Fruit fly (Drosophila melanogaster) whole organism, embryonic: ENCODE measurements around the gene CG43755.
A peak's percentile ranks its signal among the peaks of the same experiment; 100 is the strongest.

ENCODE experiments used
- ATbp ChIP-seq: fragments of 200-800 bp; sonication (Bioruptor generic); optimal IDR thresholded peaks from 2 replicates; lab custom pipeline; 2017; ENCODE audit warnings: missing biosample characterization, mild to moderate bottlenecking, missing genetic modification characterization, missing genetic modification reagents
- Bgb ChIP-seq: fragments of 200-800 bp; sonication (Bioruptor generic); IDR thresholded peaks from 2 replicates; pipeline ENCODE4 v1.3.6; 2022; ENCODE audit warnings: missing biosample characterization, missing genetic modification characterization; ENCODE audit not compliant: partially characterized antibody
- CG1024 ChIP-seq: fragments of 200-800 bp; sonication (Bioruptor generic); IDR thresholded peaks from 2 replicates; pipeline ENCODE4 v1.3.6; 2022; ENCODE audit warnings: missing biosample characterization, missing genetic modification characterization
- CG10366 ChIP-seq: fragments of 200-800 bp; sonication (Bioruptor generic); IDR thresholded peaks from 2 replicates; pipeline ENCODE4 v1.3.6; 2022; ENCODE audit warnings: missing biosample characterization, missing genetic modification characterization
- CG12104 ChIP-seq: fragments of 200-800 bp; sonication (Bioruptor generic); optimal IDR thresholded peaks from 3 replicates; lab custom pipeline; 2016; ENCODE audit warnings: missing biosample characterization, missing genetic modification characterization
- CG12769 ChIP-seq: fragments of 200-800 bp; sonication (Bioruptor generic); optimal IDR thresholded peaks from 2 replicates; lab custom pipeline; 2019; ENCODE audit warnings: missing biosample characterization, mild to moderate bottlenecking, missing genetic modification characterization, moderate library complexity
- CG17328 ChIP-seq: fragments of 200-800 bp; sonication (Bioruptor generic); IDR thresholded peaks from 2 replicates; pipeline ENCODE4 v1.3.6; 2022; ENCODE audit warnings: missing biosample characterization, missing genetic modification characterization
- CG18011 ChIP-seq: fragments of 200-800 bp; sonication (Bioruptor generic); optimal IDR thresholded peaks from 2 replicates; lab custom pipeline; 2017; ENCODE audit warnings: missing biosample characterization, missing genetic modification characterization, mild to moderate bottlenecking, moderate library complexity, missing genotype
- CG18599 ChIP-seq: fragments of 200-800 bp; sonication (Bioruptor generic); optimal IDR thresholded peaks from 3 replicates; lab custom pipeline; 2017; ENCODE audit warnings: missing biosample characterization, missing genetic modification characterization, mild to moderate bottlenecking, moderate library complexity, missing genetic modification reagents
- CG2202 ChIP-seq: fragments of 200-800 bp; sonication (Bioruptor generic); optimal IDR thresholded peaks from 2 replicates; lab custom pipeline; 2018; ENCODE audit warnings: missing biosample characterization, mild to moderate bottlenecking, missing genetic modification characterization
- CG30403 ChIP-seq: fragments of 200-800 bp; sonication (Bioruptor generic); optimal IDR thresholded peaks from 3 replicates; lab custom pipeline; 2016; ENCODE audit warnings: missing biosample characterization, missing genetic modification characterization
- CG3163 ChIP-seq: fragments of 200-800 bp; sonication (Bioruptor generic); optimal IDR thresholded peaks from 3 replicates; lab custom pipeline; 2016; ENCODE audit warnings: missing biosample characterization, missing genetic modification characterization
- CG33557 ChIP-seq: fragments of 200-800 bp; sonication (Bioruptor generic); optimal IDR thresholded peaks from 2 replicates; lab custom pipeline; 2019; ENCODE audit warnings: missing biosample characterization, mild to moderate bottlenecking, missing genetic modification characterization, moderate library complexity
- CG34422 ChIP-seq: fragments of 200-800 bp; sonication (Bioruptor generic); IDR thresholded peaks from 3 replicates; pipeline ENCODE4 v1.3.6; 2022; ENCODE audit warnings: missing biosample characterization, missing genetic modification characterization
- CG4707 ChIP-seq: fragments of 200-800 bp; sonication (Bioruptor generic); optimal IDR thresholded peaks from 2 replicates; lab custom pipeline; 2018; ENCODE audit warnings: missing biosample characterization, mild to moderate bottlenecking, missing genetic modification characterization, moderate library complexity
- CG6175 ChIP-seq: fragments of 200-800 bp; sonication (Bioruptor generic); IDR thresholded peaks from 3 replicates; pipeline ENCODE4 v1.3.6; 2022; ENCODE audit warnings: missing biosample characterization, missing genetic modification characterization
- CG6854 ChIP-seq: fragments of 200-800 bp; sonication (Bioruptor generic); optimal IDR thresholded peaks from 3 replicates; lab custom pipeline; 2017; ENCODE audit warnings: missing biosample characterization, mild to moderate bottlenecking, missing genetic modification characterization
- CG7839 ChIP-seq: fragments of 200-800 bp; sonication (Bioruptor generic); optimal IDR thresholded peaks from 3 replicates; lab custom pipeline; 2018; ENCODE audit warnings: missing biosample characterization, mild to moderate bottlenecking, missing genetic modification characterization, moderate library complexity
- CG8388 ChIP-seq: fragments of 200-800 bp; sonication (Bioruptor generic); optimal IDR thresholded peaks from 2 replicates; lab custom pipeline; 2019; ENCODE audit warnings: missing biosample characterization, mild to moderate bottlenecking, missing genetic modification characterization, moderate library complexity
- CG8924 ChIP-seq: fragments of 200-800 bp; optimal IDR thresholded peaks from 3 replicates; lab custom pipeline; 2019; ENCODE audit warnings: missing biosample characterization, mild to moderate bottlenecking, missing genetic modification characterization, moderate library complexity
- CG9727 ChIP-seq: fragments of 200-800 bp; sonication (Bioruptor generic); optimal IDR thresholded peaks from 3 replicates; lab custom pipeline; 2017; ENCODE audit warnings: missing biosample characterization, mild to moderate bottlenecking, missing genetic modification characterization
- Dll ChIP-seq: fragments of 200-800 bp; sonication (Bioruptor generic); IDR thresholded peaks from 4 replicates; pipeline ENCODE4 v1.3.6; 2022; ENCODE audit warnings: missing biosample characterization, missing genetic modification characterization; ENCODE audit not compliant: partially characterized antibody
- E2f2 ChIP-seq: fragments of 200-800 bp; sonication (Bioruptor generic); IDR thresholded peaks from 2 replicates; pipeline ENCODE4 v1.3.6; 2022; ENCODE audit warnings: missing biosample characterization, missing genetic modification characterization
- Ets65A ChIP-seq: fragments of 200-800 bp; sonication (Bioruptor generic); peaks from one replicate; lab custom pipeline; 2016; ENCODE audit warnings: missing biosample characterization, missing genetic modification characterization
- Fer2 ChIP-seq: fragments of 200-800 bp; sonication (Bioruptor generic); optimal IDR thresholded peaks from 2 replicates; lab custom pipeline; 2018; ENCODE audit warnings: missing biosample characterization, mild to moderate bottlenecking, missing genetic modification characterization, moderate library complexity
- Gug ChIP-seq: fragments of 200-800 bp; sonication (Bioruptor generic); IDR thresholded peaks from 4 replicates; pipeline ENCODE4 v1.3.6; 2022; ENCODE audit warnings: missing biosample characterization, missing genetic modification characterization
- H2.0 ChIP-seq: fragments of 200-800 bp; sonication (Bioruptor generic); IDR thresholded peaks from 2 replicates; pipeline ENCODE4 v1.3.6; 2022; ENCODE audit warnings: missing biosample characterization, missing genetic modification characterization
- Hr51 ChIP-seq, 2 experiments: fragments of 200-800 bp; sonication (Bioruptor generic); optimal IDR thresholded peaks; 2 replicates in 1 of 2; 3 replicates in 1 of 2; lab custom pipeline; 2016 to 2018; ENCODE audit warnings: missing biosample characterization in 2 of 2, missing genetic modification characterization in 2 of 2, mild to moderate bottlenecking in 1 of 2, moderate library complexity in 1 of 2
- Jarid2 ChIP-seq: fragments of 200-800 bp; sonication (Bioruptor generic); optimal IDR thresholded peaks from 3 replicates; lab custom pipeline; 2017; ENCODE audit warnings: mild to moderate bottlenecking, missing biosample characterization, missing genetic modification reagents, missing genetic modification characterization
- NC2α ChIP-seq: fragments of 200-800 bp; sonication (Bioruptor generic); optimal IDR thresholded peaks from 2 replicates; lab custom pipeline; 2016; ENCODE audit warnings: missing biosample characterization, missing genetic modification characterization
- Nf-YA ChIP-seq: fragments of 200-800 bp; sonication (Bioruptor generic); IDR thresholded peaks from 2 replicates; pipeline ENCODE4 v1.3.6; 2022; ENCODE audit warnings: missing biosample characterization, missing genetic modification characterization
- Opbp ChIP-seq: fragments of 200-800 bp; sonication (Bioruptor generic); IDR thresholded peaks from 3 replicates; pipeline ENCODE4 v1.3.6; 2022; ENCODE audit warnings: missing biosample characterization, missing genetic modification characterization; ENCODE audit not compliant: partially characterized antibody
- Spps ChIP-seq: fragments of 200-800 bp; sonication (Bioruptor generic); optimal IDR thresholded peaks from 2 replicates; lab custom pipeline; 2018; ENCODE audit warnings: missing biosample characterization, mild to moderate bottlenecking, missing genetic modification characterization
- Ssrp ChIP-seq: fragments of 200-800 bp; sonication (Bioruptor generic); optimal IDR thresholded peaks from 2 replicates; lab custom pipeline; 2018; ENCODE audit warnings: missing biosample characterization, mild to moderate bottlenecking, missing genetic modification characterization, moderate library complexity
- Xbp1 ChIP-seq: fragments of 200-800 bp; sonication (Bioruptor generic); optimal IDR thresholded peaks from 3 replicates; lab custom pipeline; 2016; ENCODE audit warnings: missing biosample characterization, mild to moderate bottlenecking, missing genetic modification characterization
- YL-1 ChIP-seq: fragments of 200-800 bp; sonication (Bioruptor generic); optimal IDR thresholded peaks from 3 replicates; lab custom pipeline; 2017; ENCODE audit warnings: missing biosample characterization, mild to moderate bottlenecking, missing genetic modification characterization
- bab2 ChIP-seq: fragments of 200-800 bp; sonication (Bioruptor generic); optimal IDR thresholded peaks from 2 replicates; lab custom pipeline; 2016; ENCODE audit warnings: missing biosample characterization, missing genetic modification characterization
- bowl ChIP-seq: fragments of 200-800 bp; sonication (Bioruptor generic); IDR thresholded peaks from 2 replicates; pipeline ENCODE4 v1.3.6; 2022; ENCODE audit warnings: missing biosample characterization, missing genetic modification characterization
- bsh ChIP-seq, 2 experiments: fragments of 200-800 bp; sonication (Bioruptor generic); optimal IDR thresholded peaks; 2 replicates each; lab custom pipeline; 2017 to 2018; ENCODE audit warnings: mild to moderate bottlenecking in 2 of 2, missing biosample characterization in 2 of 2, missing genetic modification characterization in 2 of 2, moderate library complexity in 1 of 2
- ken ChIP-seq: fragments of 200-800 bp; sonication (Bioruptor generic); IDR thresholded peaks from 3 replicates; pipeline ENCODE4 v1.3.6; 2022; ENCODE audit warnings: missing biosample characterization, missing genetic modification characterization
- klu ChIP-seq: fragments of 200-800 bp; sonication (Bioruptor generic); IDR thresholded peaks from 2 replicates; pipeline ENCODE4 v1.3.6; 2022; ENCODE audit warnings: missing biosample characterization, missing genetic modification characterization
- lbe ChIP-seq: fragments of 200-800 bp; sonication (Bioruptor generic); optimal IDR thresholded peaks from 2 replicates; lab custom pipeline; 2016; ENCODE audit warnings: missing biosample characterization, mild to moderate bottlenecking, missing genetic modification characterization
- lmd ChIP-seq: fragments of 200-800 bp; sonication (Bioruptor generic); IDR thresholded peaks from 2 replicates; pipeline ENCODE4 v1.3.6; 2022; ENCODE audit warnings: missing biosample characterization, missing genetic modification characterization
- nau ChIP-seq: fragments of 200-800 bp; sonication (Bioruptor generic); optimal IDR thresholded peaks from 3 replicates; lab custom pipeline; 2017; ENCODE audit warnings: missing biosample characterization, mild to moderate bottlenecking, missing genetic modification characterization, missing genetic modification reagents
- peb ChIP-seq: fragments of 200-800 bp; sonication (Bioruptor generic); IDR thresholded peaks from 2 replicates; pipeline ENCODE4 v1.3.6; 2022; ENCODE audit warnings: missing biosample characterization, missing genetic modification characterization
- repo ChIP-seq: fragments of 200-800 bp; sonication (Bioruptor generic); optimal IDR thresholded peaks from 2 replicates; lab custom pipeline; 2016; ENCODE audit warnings: missing biosample characterization, missing genetic modification characterization
- shn ChIP-seq: fragments of 200-800 bp; sonication (Bioruptor generic); optimal IDR thresholded peaks from 3 replicates; lab custom pipeline; 2016; ENCODE audit warnings: missing biosample characterization, missing genetic modification characterization
- slbo ChIP-seq: fragments of 200-800 bp; sonication (Bioruptor generic); IDR thresholded peaks from 2 replicates; pipeline ENCODE4 v1.3.6; 2022; ENCODE audit warnings: missing biosample characterization, missing genetic modification characterization
- sr ChIP-seq: fragments of 200-800 bp; sonication (Bioruptor generic); IDR thresholded peaks from 3 replicates; pipeline ENCODE4 v1.3.6; 2022; ENCODE audit warnings: missing biosample characterization, missing genetic modification characterization
- trh ChIP-seq: fragments of 200-800 bp; sonication (Bioruptor generic); optimal IDR thresholded peaks from 2 replicates; lab custom pipeline; 2016; ENCODE audit warnings: missing biosample characterization, missing genetic modification characterization
- yki ChIP-seq: fragments of >200 bp; optimal IDR thresholded peaks from 3 replicates; lab custom pipeline; 2018

CG43755 gene

dm6 chr2L:286421-286820 is 43.1 kb downstream of the CG43755 start (continued):
- TF ChIP-seq Hr51 (GFP tag; optimal IDR thresholded peaks at IDR 0.05; lab: Kevin White, UChicago) (peak; percentile 1 to 44), peb (GFP tag; lab: Robert Waterston, UW) (no peak), bsh (GFP tag; optimal IDR thresholded peaks at IDR 0.05; lab: Kevin White, UChicago) (peak; percentile 46 to 54), Gug (GFP tag; lab: Robert Waterston, UW) (peak; percentile 84; the same call in 3 of the 4 replicates), CG7839 (tag; lab: Kevin White, UChicago) (peak; percentile 73), CG2202 (tag; lab: Kevin White, UChicago) (no peak), CG18011 (GFP tag; lab: Kevin White, UChicago) (peak; percentile 24), trh (GFP tag; lab: Kevin White, UChicago) (peak; percentile 10), klu (no peak), repo (GFP tag; lab: Kevin White, UChicago) (peak; percentile 22), lbe (GFP tag; lab: Kevin White, UChicago) (peak; percentile 90), NC2α (GFP tag; lab: Kevin White, UChicago) (peak; percentile 26), bab2 (GFP tag; lab: Kevin White, UChicago) (peak; percentile 58), H2.0 (peak; percentile 62; the same call in 1 of the 2 replicates), Opbp (GFP tag; lab: Robert Waterston, UW) (no peak), Spps (no peak), CG18599 (GFP tag; lab: Kevin White, UChicago) (peak; percentile 93), YL-1 (no peak), CG6175 (0 out of 3 replicates have a peak, but pooled peaks have one; percentile 40), Nf-YA (GFP tag; lab: Robert Waterston, UW) (no peak), Ets65A (GFP tag; lab: Kevin White, UChicago) (peak; percentile 69), Bgb (GFP tag; lab: Robert Waterston, UW) (no peak), Ssrp (tag; lab: Kevin White, UChicago) (peak; percentile 10), CG6854 (GFP tag; lab: Kevin White, UChicago) (peak; percentile 55), CG8388 (GFP tag; lab: Kevin White, UChicago) (no peak), CG17328 (GFP tag; lab: Robert Waterston, UW) (peak; percentile 61), E2f2 (GFP tag; lab: Robert Waterston, UW) (peak; percentile 39; the same call in 1 of the 2 replicates), lmd (GFP tag; lab: Robert Waterston, UW) (peak; percentile 77), Dll (GFP tag; lab: Robert Waterston, UW) (no peak), nau (GFP tag; lab: Kevin White, UChicago) (peak; percentile 44), Xbp1 (peak; percentile 75), CG10366 (peak; percentile 76), CG3163 (GFP tag; lab: Kevin White, UChicago) (peak; percentile 31), CG33557 (GFP tag; lab: Kevin White, UChicago) (no peak), CG12769 (tag; lab: Kevin White, UChicago) (peak; percentile 92), CG12104 (GFP tag; lab: Kevin White, UChicago) (peak; percentile 13), Jarid2 (GFP tag; lab: Kevin White, UChicago) (peak; percentile 41), ATbp (peak; percentile 45), slbo (peak; percentile 92), CG4707 (GFP tag; lab: Kevin White, UChicago) (peak; percentile 7), shn (peak; percentile 41), CG30403 (GFP tag; lab: Kevin White, UChicago) (peak; percentile 64), ken (GFP tag; lab: Robert Waterston, UW) (peak; percentile 77; the same call in 2 of the 3 replicates), CG9727 (GFP tag; lab: Kevin White, UChicago) (no peak), bowl (GFP tag; lab: Robert Waterston, UW) (peak; percentile 63; the same call in 1 of the 2 replicates), Fer2 (tag; lab: Kevin White, UChicago) (peak; percentile 38), CG8924 (tag; lab: Kevin White, UChicago) (peak; percentile 19), CG34422 (GFP tag; lab: Robert Waterston, UW) (peak; percentile 65), sr (GFP tag; lab: Robert Waterston, UW) (peak; percentile 30; the same call in 1 of the 3 replicates), yki (no peak), CG1024 (GFP tag; lab: Robert Waterston, UW) (no peak)
